Worm (Caenorhabditis elegans): ENCODE results near the gene zyg-12.

ce11 chrII:5001866-5002265 is 52.2 kb downstream of the zyg-12 start:
- TF ChIP-seq Y22D7AL.16 (tag; optimal IDR thresholded peaks at IDR 0.05) (no peak), ets-4 (tag; optimal IDR thresholded peaks at IDR 0.05) (no peak)
